Fruit fly (Drosophila melanogaster): ENCODE measurements around the gene fon.

dm6 chr2L:19434260-19434659, 48.3 kb upstream of the fon start:
- TF ChIP-seq tj (GFP tag; optimal IDR thresholded peaks at IDR 0.05), result no peak
- TF ChIP-seq CG1620 (GFP tag; optimal IDR thresholded peaks at IDR 0.05), result no peak
- peak; percentile 57 for TF ChIP-seq CG7045 (GFP tag; optimal IDR thresholded peaks at IDR 0.05)
- TF ChIP-seq CG33017 (tag; optimal IDR thresholded peaks at IDR 0.05), result peak; percentile 66
- TF ChIP-seq Mnt (GFP tag; optimal IDR thresholded peaks at IDR 0.05), result no peak
- no peak for TF ChIP-seq Hr96 (GFP tag; optimal IDR thresholded peaks at IDR 0.05)
- TF ChIP-seq Crg-1 (GFP tag; optimal IDR thresholded peaks at IDR 0.05), result no peak
- peak; percentile 40 for TF ChIP-seq CG11617 (GFP tag; optimal IDR thresholded peaks at IDR 0.05)
- TF ChIP-seq cnc (optimal IDR thresholded peaks at IDR 0.05), result no peak
- peak; percentile 89 for TF ChIP-seq cic (GFP tag; optimal IDR thresholded peaks at IDR 0.05)
